Worm (Caenorhabditis elegans) whole organism, late embryonic: Measurements from ENCODE around the gene sqst-4.

Source experiments
- C08G9.2 ChIP-seq: sonication (generic microtip); optimal IDR thresholded peaks from 2 replicates; lab custom pipeline; 2016; ENCODE audit warnings: mild to moderate bottlenecking, missing genetic modification characterization, moderate library complexity, missing compliant biosample characterization
- elt-2 ChIP-seq: sonication (generic microtip); optimal IDR thresholded peaks from 2 replicates; lab custom pipeline; 2016; ENCODE audit warnings: missing genetic modification reagents, missing genetic modification characterization, missing compliant biosample characterization

- no peak for TF ChIP-seq elt-2 (tag; lab: Kevin White, UChicago)
- TF ChIP-seq C08G9.2, result no peak
These were observed 33.2 kb upstream of the sqst-4 start, which contains the start of gene str-14 for ce11 chrV:16455065-16455464.
